Fruit fly (Drosophila melanogaster) S2 (cell line): Measurements from ENCODE around the gene CG42404.

Source experiments
- CG8478 ChIP-seq: fragments of >200 bp; optimal IDR thresholded peaks from 2 replicates; lab custom pipeline; 2018
- CTCF ChIP-seq, 2 experiments: fragments of >200 bp; optimal IDR thresholded peaks; 2 replicates each; lab custom pipeline; 2018

- TF ChIP-seq CG8478 (lab: Kevin White, UChicago) (no peak), CTCF (optimal IDR thresholded peaks at IDR 0.05; lab: Kevin White, UChicago) (no peak)
Observed at dm6 chr3R:15263946-15264345, 14.1 kb downstream of the CG42404 start.
